Worm (Caenorhabditis elegans) whole organism, dauer: ENCODE results near the gene F21C10.5.

Experiments
- unc-62 ChIP-seq: sonication (generic microtip); optimal IDR thresholded peaks from 2 replicates; lab custom pipeline; 2017; ENCODE audit warnings: missing biosample characterization, missing genetic modification reagents, missing genetic modification characterization

The F21C10.5 gene

ce11 chrV:9166306-9166705 is 40.9 kb downstream of the F21C10.5 start:
- TF ChIP-seq unc-62 (GFP tag; lab: Kevin White, UChicago): no peak

- TF ChIP-seq unc-62 (GFP tag; lab: Kevin White, UChicago): no peak
These were observed 42.6 kb downstream of the F21C10.5 start, which contains the start of gene B0222.11 for ce11 chrV:9168089-9168488. Gene B0222.11, minus strand, starts transcription at chrV:9168189.

- TF ChIP-seq unc-62 (GFP tag; lab: Kevin White, UChicago): no peak
These were observed 47.5 kb downstream of the F21C10.5 start, which contains the start of gene gad-3 for ce11 chrV:9172989-9173388. Gene gad-3, minus strand, starts transcription at chrV:9173005.

ce11 chrV:9173789-9174188 is 48.3 kb downstream of the F21C10.5 start, which contains the start of gene pqn-16:
Gene pqn-16, plus strand, starts transcription at chrV:9174089.
- TF ChIP-seq unc-62 (GFP tag; lab: Kevin White, UChicago): no peak

ce11 chrV:9175218-9175837 is 49.9 kb downstream of the F21C10.5 start, which contains the start of gene spas-1:
Gene spas-1, plus strand, starts transcription at chrV:9175789.
- no peak for TF ChIP-seq unc-62 (GFP tag; lab: Kevin White, UChicago)
